Fruit fly (Drosophila melanogaster) whole organism, embryonic: Measurements from ENCODE around the gene CG14079.

Experiments used
- Asciz ChIP-seq: fragments of 200-800 bp; sonication (Bioruptor generic); optimal IDR thresholded peaks from 2 replicates; lab custom pipeline; 2017; ENCODE audit warnings: missing biosample characterization, mild to moderate bottlenecking, missing genetic modification characterization, missing genetic modification reagents
- Blimp-1 ChIP-seq: fragments of 200-800 bp; sonication (Bioruptor generic); optimal IDR thresholded peaks from 3 replicates; lab custom pipeline; 2018; ENCODE audit warnings: missing biosample characterization, missing genetic modification characterization, mild to moderate bottlenecking, moderate library complexity, missing genetic modification reagents
- Bteb2 ChIP-seq: fragments of 200-800 bp; sonication (Bioruptor generic); optimal IDR thresholded peaks from 2 replicates; lab custom pipeline; 2016; ENCODE audit warnings: missing biosample characterization, missing genetic modification characterization
- C15 ChIP-seq: fragments of 200-800 bp; sonication (Bioruptor generic); IDR thresholded peaks from 3 replicates; pipeline ENCODE4 v1.3.6; 2022; ENCODE audit warnings: missing biosample characterization, missing genetic modification characterization
- CG10979 ChIP-seq: fragments of 200-800 bp; sonication (Bioruptor generic); optimal IDR thresholded peaks from 2 replicates; lab custom pipeline; 2018; ENCODE audit warnings: missing biosample characterization, mild to moderate bottlenecking, missing genetic modification characterization, moderate library complexity
- CG11696 ChIP-seq: fragments of 200-800 bp; sonication (Bioruptor generic); IDR thresholded peaks from 2 replicates; pipeline ENCODE4 v1.3.6; 2022; ENCODE audit warnings: missing biosample characterization, missing genetic modification characterization
- CG15269 ChIP-seq: fragments of 200-800 bp; sonication (Bioruptor generic); optimal IDR thresholded peaks from 2 replicates; lab custom pipeline; 2018; ENCODE audit warnings: missing biosample characterization, mild to moderate bottlenecking, missing genetic modification characterization, moderate library complexity
- CG1529 ChIP-seq: fragments of 200-800 bp; sonication (Bioruptor generic); optimal IDR thresholded peaks from 3 replicates; lab custom pipeline; 2018; ENCODE audit warnings: missing biosample characterization, missing genetic modification characterization
- CG17359 ChIP-seq: fragments of 200-800 bp; sonication (Bioruptor generic); optimal IDR thresholded peaks from 3 replicates; lab custom pipeline; 2018; ENCODE audit warnings: missing biosample characterization, mild to moderate bottlenecking, missing genetic modification characterization, moderate library complexity
- CG2712 ChIP-seq: fragments of 200-800 bp; optimal IDR thresholded peaks from 3 replicates; lab custom pipeline; 2019; ENCODE audit warnings: missing biosample characterization, mild to moderate bottlenecking, missing genetic modification characterization, moderate library complexity
- CG3726 ChIP-seq: fragments of 200-800 bp; sonication (Bioruptor generic); IDR thresholded peaks from 3 replicates; pipeline ENCODE4, ENCODE4 v1.3.6; 2022; ENCODE audit warnings: missing biosample characterization, missing genetic modification characterization
- CG3847 ChIP-seq: fragments of 200-800 bp; sonication (Bioruptor generic); IDR thresholded peaks from 2 replicates; pipeline ENCODE4 v1.3.6; 2022; ENCODE audit warnings: missing biosample characterization, missing genetic modification characterization
- CG4328 ChIP-seq: fragments of 200-800 bp; sonication (Bioruptor generic); optimal IDR thresholded peaks from 3 replicates; lab custom pipeline; 2017; ENCODE audit warnings: missing biosample characterization, missing genetic modification reagents, missing genetic modification characterization
- CG4404 ChIP-seq: fragments of 200-800 bp; sonication (Bioruptor generic); IDR thresholded peaks from 2 replicates; pipeline ENCODE4 v1.3.6; 2022; ENCODE audit warnings: missing biosample characterization, missing genetic modification characterization
- CG5180 ChIP-seq: fragments of 200-800 bp; sonication (Bioruptor generic); optimal IDR thresholded peaks from 3 replicates; lab custom pipeline; 2017; ENCODE audit warnings: missing biosample characterization, missing genetic modification characterization, mild to moderate bottlenecking, moderate library complexity, missing genetic modification reagents
- CG8281 ChIP-seq: fragments of 200-800 bp; sonication (Bioruptor generic); optimal IDR thresholded peaks from 2 replicates; lab custom pipeline; 2018; ENCODE audit warnings: missing biosample characterization, mild to moderate bottlenecking, missing genetic modification characterization, moderate library complexity
- CG9727 ChIP-seq: fragments of 200-800 bp; sonication (Bioruptor generic); optimal IDR thresholded peaks from 3 replicates; lab custom pipeline; 2017; ENCODE audit warnings: missing biosample characterization, mild to moderate bottlenecking, missing genetic modification characterization
- CG9817 ChIP-seq: fragments of 200-800 bp; sonication (Bioruptor generic); optimal IDR thresholded peaks from 2 replicates; lab custom pipeline; 2018; ENCODE audit warnings: missing biosample characterization, mild to moderate bottlenecking, missing genetic modification characterization, moderate library complexity
- D19A ChIP-seq: fragments of 200-800 bp; optimal IDR thresholded peaks from 3 replicates; lab custom pipeline; 2019; ENCODE audit warnings: missing biosample characterization, mild to moderate bottlenecking, missing genetic modification characterization, moderate library complexity
- Dip3 ChIP-seq: fragments of 200-800 bp; sonication (Bioruptor generic); optimal IDR thresholded peaks from 3 replicates; lab custom pipeline; 2016; ENCODE audit warnings: missing biosample characterization, missing genetic modification characterization
- Dp ChIP-seq: fragments of 200-800 bp; sonication (Bioruptor generic); optimal IDR thresholded peaks from 2 replicates; lab custom pipeline; 2018; ENCODE audit warnings: missing biosample characterization, mild to moderate bottlenecking, missing genetic modification characterization, moderate library complexity
- Drgx ChIP-seq: fragments of 200-800 bp; sonication (Bioruptor generic); IDR thresholded peaks from 2 replicates; pipeline ENCODE4 v1.3.6; 2022; ENCODE audit warnings: missing biosample characterization, missing genetic modification characterization
- Eip74EF ChIP-seq, 2 experiments: fragments of 200-800 bp in 1 of 2; fragments of >200 bp in 1 of 2; sonication (Bioruptor generic) in 1 of 2; optimal IDR thresholded peaks; 2 replicates each; lab custom pipeline; 2017 to 2019; ENCODE audit warnings: missing biosample characterization in 2 of 2, missing genetic modification characterization in 2 of 2, mild to moderate bottlenecking in 1 of 2, moderate library complexity in 1 of 2
- Kr ChIP-seq: fragments of 200-800 bp; sonication (Bioruptor generic); optimal IDR thresholded peaks from 2 replicates; lab custom pipeline; 2017; ENCODE audit warnings: missing biosample characterization, mild to moderate bottlenecking, missing genetic modification characterization
- MBD-R2 ChIP-seq: fragments of 200-800 bp; sonication (Bioruptor generic); IDR thresholded peaks from 2 replicates; pipeline ENCODE4 v1.3.6; 2022; ENCODE audit warnings: missing biosample characterization, missing genetic modification characterization
- MTF-1 ChIP-seq: fragments of 200-800 bp; sonication (Bioruptor generic); optimal IDR thresholded peaks from 2 replicates; lab custom pipeline; 2018; ENCODE audit warnings: missing biosample characterization, mild to moderate bottlenecking, missing genetic modification characterization, borderline replicate concordance
- Med ChIP-seq: fragments of 200-800 bp; sonication (Bioruptor generic); peaks from one replicate; lab custom pipeline; 2016; ENCODE audit warnings: missing biosample characterization, missing genetic modification characterization, mild to moderate bottlenecking, inconsistent platforms, moderate library complexity
- Oaz ChIP-seq: fragments of 200-800 bp; sonication (Bioruptor generic); IDR thresholded peaks from 2 replicates; pipeline ENCODE4 v1.3.6; 2022; ENCODE audit warnings: missing biosample characterization, missing genetic modification characterization
- Oli ChIP-seq: fragments of 200-800 bp; sonication (Bioruptor generic); optimal IDR thresholded peaks from 2 replicates; lab custom pipeline; 2018; ENCODE audit warnings: missing biosample characterization, mild to moderate bottlenecking, missing genetic modification characterization, moderate library complexity
- Sox102F ChIP-seq: fragments of 200-800 bp; sonication (Bioruptor generic); optimal IDR thresholded peaks from 2 replicates; lab custom pipeline; 2018; ENCODE audit warnings: missing biosample characterization, mild to moderate bottlenecking, missing genetic modification characterization, moderate library complexity
- Spps ChIP-seq: fragments of 200-800 bp; sonication (Bioruptor generic); optimal IDR thresholded peaks from 2 replicates; lab custom pipeline; 2018; ENCODE audit warnings: missing biosample characterization, mild to moderate bottlenecking, missing genetic modification characterization
- Taf1 ChIP-seq: fragments of 200-800 bp; sonication (Bioruptor generic); IDR thresholded peaks from 2 replicates; pipeline ENCODE4 v1.3.6; 2022; ENCODE audit warnings: missing biosample characterization, missing genetic modification characterization
- danr ChIP-seq: fragments of 200-800 bp; sonication (Bioruptor generic); IDR thresholded peaks from 2 replicates; pipeline ENCODE4 v1.3.6; 2022; ENCODE audit warnings: missing biosample characterization, missing genetic modification characterization
- dm ChIP-seq: fragments of 200-800 bp; sonication (Bioruptor generic); optimal IDR thresholded peaks from 3 replicates; lab custom pipeline; 2016; ENCODE audit warnings: missing biosample characterization, missing genetic modification characterization
- emc ChIP-seq: fragments of 200-800 bp; sonication (Bioruptor generic); optimal IDR thresholded peaks from 2 replicates; lab custom pipeline; 2016; ENCODE audit warnings: missing biosample characterization, missing genetic modification characterization
- fd3F ChIP-seq: fragments of 200-800 bp; sonication (Bioruptor generic); optimal IDR thresholded peaks from 2 replicates; lab custom pipeline; 2018; ENCODE audit warnings: missing biosample characterization, mild to moderate bottlenecking, missing genetic modification characterization, moderate library complexity
- gcm2 ChIP-seq: fragments of 200-800 bp; sonication (Bioruptor generic); optimal IDR thresholded peaks from 2 replicates; lab custom pipeline; 2016; ENCODE audit warnings: missing biosample characterization, missing genetic modification characterization
- gem ChIP-seq: fragments of 200-800 bp; sonication (Bioruptor generic); optimal IDR thresholded peaks from 2 replicates; lab custom pipeline; 2019; ENCODE audit warnings: missing biosample characterization, mild to moderate bottlenecking, missing genetic modification characterization, moderate library complexity
- gfzf ChIP-seq: fragments of 200-800 bp; sonication (Bioruptor generic); optimal IDR thresholded peaks from 2 replicates; lab custom pipeline; 2016; ENCODE audit warnings: missing biosample characterization, mild to moderate bottlenecking, missing genetic modification characterization, moderate library complexity
- grau ChIP-seq: fragments of 200-800 bp; optimal IDR thresholded peaks from 3 replicates; lab custom pipeline; 2019; ENCODE audit warnings: missing biosample characterization, mild to moderate bottlenecking, missing genetic modification characterization, moderate library complexity
- peb ChIP-seq: fragments of 200-800 bp; sonication (Bioruptor generic); IDR thresholded peaks from 2 replicates; pipeline ENCODE4 v1.3.6; 2022; ENCODE audit warnings: missing biosample characterization, missing genetic modification characterization
- sens ChIP-seq: fragments of 200-800 bp; sonication (Bioruptor generic); peaks from one replicate; lab custom pipeline; 2016; ENCODE audit warnings: missing biosample characterization, missing genetic modification characterization
- so ChIP-seq: fragments of 200-800 bp; sonication (Bioruptor generic); IDR thresholded peaks from 3 replicates; pipeline ENCODE4 v1.3.6; 2022; ENCODE audit warnings: missing biosample characterization, missing genetic modification characterization
- stc ChIP-seq: fragments of 200-800 bp; sonication (Bioruptor generic); IDR thresholded peaks from 2 replicates; pipeline ENCODE4 v1.3.6; 2022; ENCODE audit warnings: missing biosample characterization, missing genetic modification characterization
- trh ChIP-seq: fragments of 200-800 bp; sonication (Bioruptor generic); optimal IDR thresholded peaks from 2 replicates; lab custom pipeline; 2016; ENCODE audit warnings: missing biosample characterization, missing genetic modification characterization
- twi ChIP-seq: fragments of 200-800 bp; optimal IDR thresholded peaks from 2 replicates; lab custom pipeline; 2019; ENCODE audit warnings: missing biosample characterization, mild to moderate bottlenecking, missing genetic modification characterization, moderate library complexity
- vvl ChIP-seq: fragments of 200-800 bp; sonication (Bioruptor generic); IDR thresholded peaks from 2 replicates; pipeline ENCODE4 v1.3.6; 2022; ENCODE audit warnings: missing biosample characterization, missing genetic modification characterization

The CG14079 gene

dm6 chr3L:19074673-19075402 lies 23.0 kb upstream of the CG14079 start (continued):
- TF ChIP-seq sens (peak; percentile 61), grau (tag; lab: Kevin White, UChicago) (peak; percentile 27)

DNA sequence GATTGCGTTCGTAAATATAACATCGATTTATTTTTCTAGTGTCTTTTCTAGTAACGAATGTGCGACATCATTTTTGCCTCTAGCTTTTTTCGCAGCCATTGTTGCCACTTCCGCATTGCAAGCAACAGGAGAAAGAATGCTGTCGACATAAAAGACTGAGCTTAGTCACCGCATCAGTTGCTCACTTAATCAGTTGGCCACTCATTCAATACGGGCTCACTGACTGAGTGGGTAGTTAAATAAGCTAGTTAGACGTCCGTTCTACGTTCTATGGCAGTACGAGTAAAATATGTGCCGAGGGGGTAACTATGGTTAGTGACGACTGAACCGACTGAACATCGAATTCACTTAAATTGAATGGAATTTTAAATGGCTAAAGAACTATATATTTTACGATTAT lies 21.8 kb upstream of the CG14079 start:
- TF ChIP-seq Asciz (GFP tag; lab: Kevin White, UChicago) (no peak), MTF-1 (GFP tag; lab: Kevin White, UChicago) (no peak), CG11696 (GFP tag; lab: Robert Waterston, UW) (no peak), Eip74EF (GFP tag; optimal IDR thresholded peaks at IDR 0.05; lab: Kevin White, UChicago) (no peak), Kr (GFP tag; lab: Kevin White, UChicago) (no peak), CG3847 (GFP tag; lab: Robert Waterston, UW) (no peak), CG4404 (GFP tag; lab: Robert Waterston, UW) (no peak), CG1529 (no peak), Drgx (GFP tag; lab: Robert Waterston, UW) (no peak), CG8281 (tag; lab: Kevin White, UChicago) (peak; percentile 93), sens (peak; percentile 22), gem (no peak), CG9727 (GFP tag; lab: Kevin White, UChicago) (no peak), so (GFP tag; lab: Robert Waterston, UW) (no peak), stc (GFP tag; lab: Robert Waterston, UW) (no peak), MBD-R2 (GFP tag; lab: Robert Waterston, UW) (no peak), CG15269 (tag; lab: Kevin White, UChicago) (peak; percentile 0), CG3726 (GFP tag; lab: Robert Waterston, UW) (no peak), CG9817 (tag; lab: Kevin White, UChicago) (no peak), Bteb2 (GFP tag; lab: Kevin White, UChicago) (no peak), danr (GFP tag; lab: Robert Waterston, UW) (no peak), CG17359 (tag; lab: Kevin White, UChicago) (no peak)

DNA sequence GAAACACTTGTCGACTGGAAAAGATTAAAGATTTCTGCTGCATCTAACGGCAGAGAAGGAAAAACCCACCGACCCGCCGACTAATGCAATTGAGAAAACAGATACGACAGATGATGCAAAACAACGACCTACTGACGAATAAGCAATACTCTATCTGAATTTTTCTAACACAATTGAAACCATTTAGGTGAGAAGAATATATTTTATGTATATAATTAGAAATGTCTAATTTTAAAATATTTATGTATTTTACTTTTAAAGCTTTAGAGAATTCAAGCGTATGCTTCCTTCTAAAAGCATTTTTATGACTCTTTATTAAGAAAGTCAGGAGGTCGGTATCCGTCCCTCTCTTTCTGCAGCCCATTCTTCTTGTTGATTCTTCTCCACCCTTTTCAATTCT lies 19.4 kb upstream of the CG14079 start:
- TF ChIP-seq emc: no peak
- TF ChIP-seq twi (tag; lab: Kevin White, UChicago): no peak
- no peak for TF ChIP-seq CG4328
- peak; percentile 3 for TF ChIP-seq Blimp-1 (GFP tag; lab: Kevin White, UChicago)
- no peak for TF ChIP-seq Dip3
- no peak for TF ChIP-seq fd3F (GFP tag; lab: Kevin White, UChicago)
- TF ChIP-seq gem: peak; percentile 43
- no peak for TF ChIP-seq CG5180 (GFP tag; lab: Kevin White, UChicago)
- TF ChIP-seq CG10979: no peak
- no peak for TF ChIP-seq gfzf (GFP tag; lab: Kevin White, UChicago)
- no peak for TF ChIP-seq Oaz (GFP tag; lab: Robert Waterston, UW)
- TF ChIP-seq Med (GFP tag; lab: Kevin White, UChicago): no peak
- peak; percentile 20 for TF ChIP-seq Sox102F
- no peak for TF ChIP-seq Dp (GFP tag; lab: Kevin White, UChicago)
- no peak for TF ChIP-seq Oli (tag; lab: Kevin White, UChicago)
- no peak for TF ChIP-seq Spps
- TF ChIP-seq peb: no peak
- no peak for TF ChIP-seq C15
- no peak for TF ChIP-seq trh
- peak; percentile 60 for TF ChIP-seq Drgx (GFP tag; lab: Robert Waterston, UW)
- TF ChIP-seq D19A (tag; lab: Kevin White, UChicago): peak; percentile 92
- no peak for TF ChIP-seq gcm2 (GFP tag; lab: Kevin White, UChicago)
- no peak for TF ChIP-seq Taf1 (GFP tag; lab: Robert Waterston, UW)
- no peak for TF ChIP-seq dm (GFP tag; lab: Kevin White, UChicago)
- TF ChIP-seq vvl (GFP tag; lab: Robert Waterston, UW): 0 out of 2 replicates have a peak, but pooled peaks have one; percentile 30
- peak; percentile 3 for TF ChIP-seq CG2712
